Worm (Caenorhabditis elegans) whole organism, L2 larva: ENCODE results near the gene nspg-13.

ENCODE experiments used
- egl-27 ChIP-seq: sonication (generic microtip); optimal IDR thresholded peaks from 3 replicates; lab custom pipeline; 2017; ENCODE audit warnings: missing biosample characterization, missing genetic modification reagents, missing genetic modification characterization
- elt-1 ChIP-seq: fragments of 150-350 bp; optimal IDR thresholded peaks from 2 replicates; lab custom pipeline; 2014; ENCODE audit warnings: missing biosample characterization, missing genetic modification characterization
- nhr-237 ChIP-seq: fragments of 150-350 bp; optimal IDR thresholded peaks from 2 replicates; lab custom pipeline; 2014; ENCODE audit warnings: missing biosample characterization, missing genetic modification characterization
- sem-4 ChIP-seq: fragments of 150-350 bp; optimal IDR thresholded peaks from 2 replicates; lab custom pipeline; 2014; ENCODE audit warnings: missing biosample characterization, missing genetic modification reagents, missing genetic modification characterization
- snpc-4 ChIP-seq: fragments of 150-350 bp; optimal IDR thresholded peaks from 2 replicates; lab custom pipeline; 2014; ENCODE audit warnings: missing biosample characterization, missing genetic modification characterization
- unc-39 ChIP-seq: fragments of 150-350 bp; optimal IDR thresholded peaks from 2 replicates; lab custom pipeline; 2014; ENCODE audit warnings: missing biosample characterization, missing genetic modification characterization
- unc-62 ChIP-seq: fragments of 150-350 bp; optimal IDR thresholded peaks from 2 replicates; lab custom pipeline; 2014; ENCODE audit warnings: missing biosample characterization, missing genetic modification reagents, missing genetic modification characterization
- zag-1 ChIP-seq: fragments of 150-350 bp; optimal IDR thresholded peaks from 2 replicates; lab custom pipeline; 2014; ENCODE audit warnings: missing biosample characterization, missing genetic modification characterization
- ztf-4 ChIP-seq: fragments of 150-350 bp; optimal IDR thresholded peaks from 2 replicates; lab custom pipeline; 2014; ENCODE audit warnings: missing biosample characterization, missing genetic modification characterization

ce11 chrX:5275209-5275608 lies 20.2 kb downstream of the nspg-13 start, which contains the start of gene hst-6:
- TF ChIP-seq unc-39 (tag; lab: Kevin White, UChicago), result no peak
- TF ChIP-seq egl-27 (tag; lab: Kevin White, UChicago), result no peak
- TF ChIP-seq zag-1, result no peak
- TF ChIP-seq ztf-4 (tag; lab: Kevin White, UChicago), result no peak
- TF ChIP-seq snpc-4 (tag; lab: Kevin White, UChicago), result no peak
- no peak for TF ChIP-seq nhr-237 (tag; lab: Kevin White, UChicago)
- TF ChIP-seq sem-4 (tag; lab: Kevin White, UChicago), result peak; percentile 29
- TF ChIP-seq unc-62 (GFP tag; lab: Kevin White, UChicago), result no peak
- TF ChIP-seq elt-1 (tag; lab: Kevin White, UChicago), result no peak
